Fruit fly (Drosophila melanogaster): ENCODE measurements around the gene Tsp66A.

DNA sequence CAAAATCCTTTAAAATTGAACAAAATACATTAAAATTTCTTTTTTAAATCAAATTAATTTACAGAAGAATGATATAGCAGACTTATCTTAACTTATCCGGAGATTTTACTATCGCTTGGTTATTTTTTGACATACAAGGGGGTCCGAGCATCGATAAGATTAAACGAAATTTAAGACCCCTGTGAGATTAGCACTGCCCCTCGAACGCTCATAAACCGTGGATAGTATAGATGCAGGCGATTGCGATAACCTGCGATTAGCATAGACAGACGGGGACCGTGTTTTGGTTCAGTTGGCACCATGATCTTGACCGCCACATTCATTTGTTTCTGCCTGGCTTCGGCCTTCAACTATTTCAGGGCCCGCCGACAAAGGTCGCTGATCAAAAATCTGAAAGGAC is 26.3 kb downstream of the Tsp66A start, which contains the start of gene Cyp316a1:
- TF ChIP-seq Pif1A (GFP tag; optimal IDR thresholded peaks at IDR 0.05): no peak
- TF ChIP-seq CG32121 (GFP tag; IDR thresholded peaks at IDR 0.05): no peak
- no peak for TF ChIP-seq gl (tag; optimal IDR thresholded peaks at IDR 0.05)
- TF ChIP-seq Snoo (tag; optimal IDR thresholded peaks at IDR 0.05): no peak
- TF ChIP-seq CG4496 (GFP tag; IDR thresholded peaks at IDR 0.05): no peak
